Worm (Caenorhabditis elegans) whole organism, L4/young adult: ENCODE results near the gene Y52E8A.2.

Experiments
- W03F9.2 ChIP-seq: fragments of 150-350 bp; optimal IDR thresholded peaks from 2 replicates; lab custom pipeline; 2014; ENCODE audit warnings: missing biosample characterization, missing genetic modification characterization
- dao-5 ChIP-seq: sonication (generic microtip); optimal IDR thresholded peaks from 2 replicates; lab custom pipeline; 2016; ENCODE audit warnings: missing genotype, missing genetic modification characterization, moderate library complexity, missing compliant biosample characterization
- him-1 ChIP-seq: sonication (generic microtip); optimal IDR thresholded peaks from 2 replicates; lab custom pipeline; 2016; ENCODE audit warnings: missing genotype, missing genetic modification reagents, missing genetic modification characterization, missing compliant biosample characterization

The Y52E8A.2 gene

ce11 chrII:4337731-4338130, 17.1 kb downstream of the Y52E8A.2 start:
- TF ChIP-seq him-1 (tag; lab: Kevin White, UChicago) (no peak), dao-5 (no peak)

- no peak for TF ChIP-seq W03F9.2 (tag; lab: Kevin White, UChicago)
- no peak for TF ChIP-seq him-1 (tag; lab: Kevin White, UChicago)
- no peak for TF ChIP-seq dao-5
These were observed 19.2 kb downstream of the Y52E8A.2 start, which contains the start of gene athp-2 for ce11 chrII:4339882-4340281. TSS of gene athp-2 (plus strand) at chrII:4340182.

ce11 chrII:4341484-4341883, 20.8 kb downstream of the Y52E8A.2 start:
- no peak for TF ChIP-seq W03F9.2 (tag; lab: Kevin White, UChicago)
- TF ChIP-seq him-1 (tag; lab: Kevin White, UChicago), result no peak
- TF ChIP-seq dao-5, result no peak

ce11 chrII:4344317-4344716, 23.7 kb downstream of the Y52E8A.2 start:
- TF ChIP-seq dao-5, result no peak
- no peak for TF ChIP-seq W03F9.2 (tag; lab: Kevin White, UChicago)
- TF ChIP-seq him-1 (tag; lab: Kevin White, UChicago), result no peak

- TF ChIP-seq him-1 (tag; lab: Kevin White, UChicago), result no peak
- TF ChIP-seq dao-5, result no peak
- no peak for TF ChIP-seq W03F9.2 (tag; lab: Kevin White, UChicago)
These were observed 30.3 kb downstream of the Y52E8A.2 start, which contains the start of gene H20J04.9 for ce11 chrII:4350888-4351287. TSS of gene H20J04.9 (plus strand) at chrII:4351188.

- TF ChIP-seq W03F9.2 (tag; lab: Kevin White, UChicago) (no peak), dao-5 (no peak), him-1 (tag; lab: Kevin White, UChicago) (no peak)
These were observed 34.6 kb downstream of the Y52E8A.2 start, which contains the start of the genes H20J04.7 and H20J04.1 for ce11 chrII:4355217-4355616. TSS of gene H20J04.7 (minus strand) at chrII:4355317. TSS of gene H20J04.1 (plus strand) at chrII:4355613.

ce11 chrII:4358765-4359164, 38.1 kb downstream of the Y52E8A.2 start, which contains the start of gene lat-2:
TSS of gene lat-2 (plus strand) at chrII:4359065.
- TF ChIP-seq W03F9.2 (tag; lab: Kevin White, UChicago), result no peak
- no peak for TF ChIP-seq dao-5
- TF ChIP-seq him-1 (tag; lab: Kevin White, UChicago), result no peak

- TF ChIP-seq him-1 (tag; lab: Kevin White, UChicago) (no peak), W03F9.2 (tag; lab: Kevin White, UChicago) (no peak), dao-5 (no peak)
These were observed 38.6 kb downstream of the Y52E8A.2 start for ce11 chrII:4359219-4359618.

ce11 chrII:4362088-4362487, 41.5 kb downstream of the Y52E8A.2 start:
- no peak for TF ChIP-seq him-1 (tag; lab: Kevin White, UChicago)
- no peak for TF ChIP-seq dao-5
- no peak for TF ChIP-seq W03F9.2 (tag; lab: Kevin White, UChicago)

ce11 chrII:4367923-4368322, 47.3 kb downstream of the Y52E8A.2 start, which contains the start of gene try-9:
TSS of gene try-9 (plus strand) at chrII:4368223.
- TF ChIP-seq W03F9.2 (tag; lab: Kevin White, UChicago) (no peak), dao-5 (no peak), him-1 (tag; lab: Kevin White, UChicago) (no peak)

ce11 chrII:4369715-4370114, 49.1 kb downstream of the Y52E8A.2 start:
- TF ChIP-seq him-1 (tag; lab: Kevin White, UChicago) (no peak), W03F9.2 (tag; lab: Kevin White, UChicago) (no peak)

ce11 chrII:4370842-4371241, 50.2 kb downstream of the Y52E8A.2 start:
- TF ChIP-seq W03F9.2 (tag; lab: Kevin White, UChicago) (no peak), dao-5 (no peak), him-1 (tag; lab: Kevin White, UChicago) (no peak)
